Fruit fly (Drosophila melanogaster) whole organism, embryonic: ENCODE measurements around the gene msd1.

Source experiments
- Aef1 ChIP-seq: fragments of 200-800 bp; sonication (Bioruptor generic); IDR thresholded peaks from 3 replicates; pipeline ENCODE4 v1.3.6; 2022; ENCODE audit warnings: missing biosample characterization, missing genetic modification characterization
- Bgb ChIP-seq: fragments of 200-800 bp; sonication (Bioruptor generic); IDR thresholded peaks from 2 replicates; pipeline ENCODE4 v1.3.6; 2022; ENCODE audit warnings: missing biosample characterization, missing genetic modification characterization; ENCODE audit not compliant: partially characterized antibody
- CG10147 ChIP-seq: fragments of 200-800 bp; sonication (Bioruptor generic); optimal IDR thresholded peaks from 2 replicates; lab custom pipeline; 2019; ENCODE audit warnings: missing biosample characterization, mild to moderate bottlenecking, missing genetic modification characterization, moderate library complexity
- CG10565 ChIP-seq: fragments of 200-800 bp; sonication (Bioruptor generic); optimal IDR thresholded peaks from 3 replicates; lab custom pipeline; 2016; ENCODE audit warnings: missing biosample characterization, mild to moderate bottlenecking, missing genetic modification characterization
- CG10979 ChIP-seq: fragments of 200-800 bp; sonication (Bioruptor generic); optimal IDR thresholded peaks from 2 replicates; lab custom pipeline; 2018; ENCODE audit warnings: missing biosample characterization, mild to moderate bottlenecking, missing genetic modification characterization, moderate library complexity
- CG13123 ChIP-seq: fragments of 200-800 bp; sonication (Bioruptor generic); optimal IDR thresholded peaks from 2 replicates; lab custom pipeline; 2016; ENCODE audit warnings: missing biosample characterization, missing genetic modification characterization
- CG1647 ChIP-seq: fragments of 200-800 bp; sonication (Bioruptor generic); optimal IDR thresholded peaks from 3 replicates; lab custom pipeline; 2016; ENCODE audit warnings: missing biosample characterization, missing genetic modification characterization
- CG18011 ChIP-seq: fragments of 200-800 bp; sonication (Bioruptor generic); optimal IDR thresholded peaks from 2 replicates; lab custom pipeline; 2017; ENCODE audit warnings: missing biosample characterization, missing genetic modification characterization, mild to moderate bottlenecking, moderate library complexity, missing genotype
- CG2199 ChIP-seq: fragments of 200-800 bp; sonication (Bioruptor generic); IDR thresholded peaks from 3 replicates; pipeline ENCODE4 v1.3.6; 2022; ENCODE audit warnings: missing biosample characterization, missing genetic modification characterization
- CG2875 ChIP-seq: fragments of 200-800 bp; sonication (Bioruptor generic); optimal IDR thresholded peaks from 2 replicates; lab custom pipeline; 2017; ENCODE audit warnings: missing biosample characterization, mild to moderate bottlenecking, missing genetic modification characterization, missing genetic modification reagents
- CG3065 ChIP-seq: fragments of 200-800 bp; sonication (Bioruptor generic); optimal IDR thresholded peaks from 2 replicates; lab custom pipeline; 2016; ENCODE audit warnings: missing biosample characterization, missing genetic modification characterization
- CG31224 ChIP-seq: fragments of 200-800 bp; sonication (Bioruptor generic); IDR thresholded peaks from 2 replicates; pipeline ENCODE4 v1.3.6; 2022; ENCODE audit warnings: missing biosample characterization, missing genetic modification characterization
- CG32532 ChIP-seq: fragments of 200-800 bp; sonication (Bioruptor generic); IDR thresholded peaks from 2 replicates; pipeline ENCODE4 v1.3.6; 2022; ENCODE audit warnings: missing biosample characterization, missing genetic modification characterization
- CG34422 ChIP-seq: fragments of 200-800 bp; sonication (Bioruptor generic); IDR thresholded peaks from 3 replicates; pipeline ENCODE4 v1.3.6; 2022; ENCODE audit warnings: missing biosample characterization, missing genetic modification characterization
- CG3995 ChIP-seq: fragments of 200-800 bp; sonication (Bioruptor generic); optimal IDR thresholded peaks from 3 replicates; lab custom pipeline; 2016; ENCODE audit warnings: missing biosample characterization, missing genetic modification characterization
- CG4617 ChIP-seq: fragments of 200-800 bp; sonication (Bioruptor generic); optimal IDR thresholded peaks from 3 replicates; lab custom pipeline; 2016; ENCODE audit warnings: missing biosample characterization, missing genetic modification characterization, borderline replicate concordance
- CG4854 ChIP-seq: fragments of 200-800 bp; sonication (Bioruptor generic); optimal IDR thresholded peaks from 2 replicates; lab custom pipeline; 2016; ENCODE audit warnings: missing biosample characterization, missing genetic modification characterization, inconsistent platforms
- CG6813 ChIP-seq: fragments of 200-800 bp; sonication (Bioruptor generic); optimal IDR thresholded peaks from 2 replicates; lab custom pipeline; 2017; ENCODE audit warnings: missing biosample characterization, missing genetic modification characterization, mild to moderate bottlenecking, moderate library complexity, missing genetic modification reagents
- CG7745 ChIP-seq: fragments of 200-800 bp; sonication (Bioruptor generic); optimal IDR thresholded peaks from 2 replicates; lab custom pipeline; 2018; ENCODE audit warnings: missing biosample characterization, mild to moderate bottlenecking, missing genetic modification characterization, moderate library complexity
- CG9437 ChIP-seq: fragments of 200-800 bp; sonication (Bioruptor generic); optimal IDR thresholded peaks from 2 replicates; lab custom pipeline; 2018; ENCODE audit warnings: missing biosample characterization, mild to moderate bottlenecking, missing genetic modification characterization
- Camta ChIP-seq: fragments of 200-800 bp; sonication (Bioruptor generic); optimal IDR thresholded peaks from 2 replicates; lab custom pipeline; 2016; ENCODE audit warnings: missing biosample characterization, missing genetic modification characterization
- CoRest ChIP-seq: fragments of 200-800 bp; sonication (Bioruptor generic); optimal IDR thresholded peaks from 3 replicates; lab custom pipeline; 2018; ENCODE audit warnings: missing biosample characterization, mild to moderate bottlenecking, missing genetic modification characterization, moderate library complexity
- Doc2 ChIP-seq: fragments of 200-800 bp; sonication (Bioruptor generic); IDR thresholded peaks from 2 replicates; pipeline ENCODE4 v1.3.6; 2022; ENCODE audit warnings: missing biosample characterization, missing genetic modification characterization
- Fer1 ChIP-seq: fragments of 200-800 bp; sonication (Bioruptor generic); optimal IDR thresholded peaks from 2 replicates; lab custom pipeline; 2017; ENCODE audit warnings: missing biosample characterization, mild to moderate bottlenecking, missing genetic modification characterization
- Fer3 ChIP-seq: fragments of 200-800 bp; sonication (Bioruptor generic); optimal IDR thresholded peaks from 2 replicates; lab custom pipeline; 2018; ENCODE audit warnings: missing biosample characterization, mild to moderate bottlenecking, missing genetic modification characterization, moderate library complexity
- Hsf ChIP-seq: fragments of 200-800 bp; sonication (Bioruptor generic); optimal IDR thresholded peaks from 3 replicates; lab custom pipeline; 2016; ENCODE audit warnings: missing biosample characterization, missing genetic modification characterization
- MBD-R2 ChIP-seq: fragments of 200-800 bp; sonication (Bioruptor generic); IDR thresholded peaks from 2 replicates; pipeline ENCODE4 v1.3.6; 2022; ENCODE audit warnings: missing biosample characterization, missing genetic modification characterization
- Med ChIP-seq: fragments of 200-800 bp; sonication (Bioruptor generic); peaks from one replicate; lab custom pipeline; 2016; ENCODE audit warnings: missing biosample characterization, missing genetic modification characterization, mild to moderate bottlenecking, inconsistent platforms, moderate library complexity
- NC2α ChIP-seq: fragments of 200-800 bp; sonication (Bioruptor generic); optimal IDR thresholded peaks from 2 replicates; lab custom pipeline; 2016; ENCODE audit warnings: missing biosample characterization, missing genetic modification characterization
- Ravus ChIP-seq: fragments of 200-800 bp; sonication (Bioruptor generic); IDR thresholded peaks from 2 replicates; pipeline ENCODE4 v1.3.6; 2022; ENCODE audit warnings: missing biosample characterization, missing genetic modification characterization
- Rfx ChIP-seq: fragments of 200-800 bp; sonication (Bioruptor generic); IDR thresholded peaks from 2 replicates; pipeline ENCODE4 v1.3.6; 2022; ENCODE audit warnings: missing biosample characterization, missing genetic modification characterization
- bsh ChIP-seq, 2 experiments: fragments of 200-800 bp; sonication (Bioruptor generic); optimal IDR thresholded peaks; 2 replicates each; lab custom pipeline; 2017 to 2018; ENCODE audit warnings: mild to moderate bottlenecking in 2 of 2, missing biosample characterization in 2 of 2, missing genetic modification characterization in 2 of 2, moderate library complexity in 1 of 2
- ci ChIP-seq: fragments of 200-800 bp; sonication (Bioruptor generic); IDR thresholded peaks from 3 replicates; pipeline ENCODE4 v1.3.6; 2022; ENCODE audit warnings: missing biosample characterization, missing genetic modification characterization
- croc ChIP-seq: fragments of 200-800 bp; sonication (Bioruptor generic); conservative IDR thresholded peaks from 3 replicates; pipeline ENCODE4 v1.3.6; 2022; ENCODE audit warnings: missing biosample characterization, missing genetic modification characterization
- dimm ChIP-seq: fragments of 200-800 bp; sonication (Bioruptor generic); IDR thresholded peaks from 2 replicates; pipeline ENCODE4 v1.3.6; 2022; ENCODE audit warnings: missing biosample characterization, missing genetic modification characterization
- fru ChIP-seq: fragments of >200 bp; optimal IDR thresholded peaks from 2 replicates; lab custom pipeline; 2017
- fu2 ChIP-seq: fragments of 200-800 bp; sonication (Bioruptor generic); optimal IDR thresholded peaks from 2 replicates; lab custom pipeline; 2016; ENCODE audit warnings: missing biosample characterization, missing genetic modification characterization
- gce ChIP-seq: fragments of 200-800 bp; sonication (Bioruptor generic); IDR thresholded peaks from 3 replicates; pipeline ENCODE4 v1.3.6; 2022; ENCODE audit warnings: missing biosample characterization, missing genetic modification characterization
- gcm ChIP-seq: fragments of 200-800 bp; sonication (Bioruptor generic); optimal IDR thresholded peaks from 2 replicates; lab custom pipeline; 2019; ENCODE audit warnings: missing biosample characterization, mild to moderate bottlenecking, missing genetic modification characterization, moderate library complexity
- hkb ChIP-seq, 2 experiments: fragments of 200-800 bp in 1 of 2; fragments of >200 bp in 1 of 2; sonication (Bioruptor generic) in 1 of 2; IDR thresholded peaks in 1 of 2; optimal IDR thresholded peaks in 1 of 2; 2 replicates each; pipeline versions ENCODE4 v1.3.6 to Lab custom; 2017 to 2022; ENCODE audit warnings: missing biosample characterization in 1 of 2, missing genetic modification characterization in 1 of 2
- kay ChIP-seq: fragments of 200-800 bp; sonication (Bioruptor generic); optimal IDR thresholded peaks from 2 replicates; lab custom pipeline; 2016; ENCODE audit warnings: missing biosample characterization, missing genetic modification characterization
- org-1 ChIP-seq: fragments of 200-800 bp; sonication (Bioruptor generic); optimal IDR thresholded peaks from 2 replicates; lab custom pipeline; 2017; ENCODE audit warnings: missing biosample characterization, missing genetic modification characterization
- row ChIP-seq: fragments of 200-800 bp; sonication (Bioruptor generic); IDR thresholded peaks from 3 replicates; pipeline ENCODE4 v1.3.6; 2022; ENCODE audit warnings: missing biosample characterization, missing genetic modification characterization
- salm ChIP-seq: fragments of 200-800 bp; sonication (Bioruptor generic); optimal IDR thresholded peaks from 2 replicates; lab custom pipeline; 2018; ENCODE audit warnings: missing biosample characterization, mild to moderate bottlenecking, missing genetic modification characterization
- sc ChIP-seq, 3 experiments: fragments of >200 bp in 2 of 3; fragments of 200-800 bp in 1 of 3; sonication (Bioruptor generic) in 1 of 3; optimal IDR thresholded peaks; 2 replicates in 2 of 3; 3 replicates in 1 of 3; lab custom pipeline; 2017; ENCODE audit warnings: mild to moderate bottlenecking in 1 of 3, missing biosample characterization in 1 of 3, missing genetic modification characterization in 1 of 3, missing genetic modification reagents in 1 of 3
- so ChIP-seq: fragments of 200-800 bp; sonication (Bioruptor generic); IDR thresholded peaks from 3 replicates; pipeline ENCODE4 v1.3.6; 2022; ENCODE audit warnings: missing biosample characterization, missing genetic modification characterization
- sqz ChIP-seq: fragments of 200-800 bp; sonication (Bioruptor generic); optimal IDR thresholded peaks from 3 replicates; lab custom pipeline; 2018; ENCODE audit warnings: missing biosample characterization, mild to moderate bottlenecking, missing genetic modification characterization
- ssp ChIP-seq: fragments of 200-800 bp; sonication (Bioruptor generic); IDR thresholded peaks from 2 replicates; pipeline ENCODE4 v1.3.6; 2022; ENCODE audit warnings: missing biosample characterization, missing genetic modification characterization
- stc ChIP-seq: fragments of 200-800 bp; sonication (Bioruptor generic); IDR thresholded peaks from 2 replicates; pipeline ENCODE4 v1.3.6; 2022; ENCODE audit warnings: missing biosample characterization, missing genetic modification characterization
- vvl ChIP-seq: fragments of 200-800 bp; sonication (Bioruptor generic); IDR thresholded peaks from 2 replicates; pipeline ENCODE4 v1.3.6; 2022; ENCODE audit warnings: missing biosample characterization, missing genetic modification characterization
- wdn ChIP-seq: fragments of 200-800 bp; sonication (Bioruptor generic); IDR thresholded peaks from 2 replicates; pipeline ENCODE4 v1.3.6; 2022; ENCODE audit warnings: missing biosample characterization, missing genetic modification characterization

msd1 gene

DNA sequence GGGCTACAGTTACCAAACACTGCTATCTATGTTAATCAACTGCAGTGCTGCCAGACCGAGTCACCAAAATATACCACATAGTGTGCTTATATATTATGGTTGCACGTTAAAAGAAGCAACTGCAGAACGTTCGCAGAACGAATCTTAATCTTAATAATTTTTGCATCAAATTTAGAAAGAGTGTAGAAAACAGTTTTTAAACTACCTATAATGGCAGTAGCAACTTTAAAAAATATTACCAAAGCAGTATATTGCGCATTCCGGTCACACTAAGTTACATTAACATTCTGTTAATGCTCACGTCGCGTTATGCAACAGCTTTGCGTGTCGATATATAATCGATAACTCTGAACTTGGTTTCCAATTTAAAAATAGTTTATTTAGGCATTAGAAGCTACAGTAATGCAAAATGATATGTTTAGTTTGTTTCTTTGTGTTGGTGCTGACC, 10.6 kb downstream of the msd1 start, which contains the start of gene indra:
TSS of gene indra (minus strand) at position 271 of the 448 bp plus-strand sequence.
- TF ChIP-seq Hsf (GFP tag; lab: Kevin White, UChicago) (peak; percentile 36), wdn (GFP tag; lab: Robert Waterston, UW) (no peak), kay (GFP tag; lab: Kevin White, UChicago) (peak; percentile 37), Ravus (GFP tag; lab: Robert Waterston, UW) (no peak), org-1 (no peak), CG10147 (GFP tag; lab: Kevin White, UChicago) (no peak), CG2199 (GFP tag; lab: Robert Waterston, UW) (no peak), ssp (GFP tag; lab: Robert Waterston, UW) (no peak), fru (lab: Kevin White, UChicago) (no peak), Fer3 (tag; lab: Kevin White, UChicago) (peak; percentile 7), CG3065 (no peak), Aef1 (peak; percentile 38; the same call in 1 of the 3 replicates), gce (GFP tag; lab: Robert Waterston, UW) (no peak), CG4854 (GFP tag; lab: Kevin White, UChicago) (peak; percentile 47), CG7745 (tag; lab: Kevin White, UChicago) (no peak), vvl (GFP tag; lab: Robert Waterston, UW) (peak; percentile 74), CG9437 (peak; percentile 96), CG3995 (GFP tag; lab: Kevin White, UChicago) (peak; percentile 91), Fer1 (GFP tag; lab: Kevin White, UChicago) (peak; percentile 44), CG10565 (GFP tag; lab: Kevin White, UChicago) (no peak), CG34422 (peak; percentile 19; the same call in 1 of the 3 replicates), CG6813 (no peak), MBD-R2 (GFP tag; lab: Robert Waterston, UW) (peak; percentile 65), CG2875 (GFP tag; lab: Kevin White, UChicago) (no peak), bsh (GFP tag; optimal IDR thresholded peaks at IDR 0.05; lab: Kevin White, UChicago) (peak in 1 of 2 experiments; percentile 39), CG4617 (GFP tag; lab: Kevin White, UChicago) (peak; percentile 78), stc (GFP tag; lab: Robert Waterston, UW) (no peak), croc (GFP tag; lab: Robert Waterston, UW) (no peak), hkb (optimal IDR thresholded peaks at IDR 0.05; lab: Kevin White, UChicago) (no peak), hkb (GFP tag; IDR thresholded peaks at IDR 0.05; lab: Robert Waterston, UW) (no peak; the same call in 1 of the 2 replicates), CG32532 (GFP tag; lab: Robert Waterston, UW) (peak; percentile 43; the same call in 1 of the 2 replicates), sqz (peak; percentile 92), sc (optimal IDR thresholded peaks at IDR 0.05; lab: Kevin White, UChicago) (no peak), sc (GFP tag; optimal IDR thresholded peaks at IDR 0.05; lab: Kevin White, UChicago) (no peak), Rfx (GFP tag; lab: Robert Waterston, UW) (peak; percentile 63; the same call in 1 of the 2 replicates), so (no peak), row (GFP tag; lab: Robert Waterston, UW) (peak; percentile 81), Bgb (GFP tag; lab: Robert Waterston, UW) (peak; percentile 64), CoRest (peak; percentile 77), CG10979 (peak; percentile 21), Camta (GFP tag; lab: Kevin White, UChicago) (peak; percentile 24), CG1647 (peak; percentile 58), Doc2 (no peak), salm (tag; lab: Kevin White, UChicago) (no peak), fu2 (GFP tag; lab: Kevin White, UChicago) (peak; percentile 71), CG13123 (GFP tag; lab: Kevin White, UChicago) (peak; percentile 27), dimm (GFP tag; lab: Robert Waterston, UW) (no peak), NC2α (GFP tag; lab: Kevin White, UChicago) (no peak), ci (GFP tag; lab: Robert Waterston, UW) (0 out of 3 replicates have a peak, but pooled peaks have one; percentile 58), Med (GFP tag; lab: Kevin White, UChicago) (peak; percentile 93), CG31224 (GFP tag; lab: Robert Waterston, UW) (no peak), CG18011 (GFP tag; lab: Kevin White, UChicago) (peak; percentile 78), gcm (GFP tag; lab: Kevin White, UChicago) (no peak)
